Worm (Caenorhabditis elegans): ENCODE measurements around the gene C45B11.6.
A peak's percentile ranks its signal among the peaks of the same experiment; 100 is the strongest.

C45B11.6 gene

ce11 chrV:11009124-11009524, 34.7 kb upstream of the C45B11.6 start:
- TF ChIP-seq sea-2 (GFP tag; IDR thresholded peaks at IDR 0.05) (no peak), nfyb-1 (GFP tag; IDR thresholded peaks at IDR 0.05) (no peak), mxl-1 (tag; optimal IDR thresholded peaks at IDR 0.05) (no peak), F22D6.2 (tag; optimal IDR thresholded peaks at IDR 0.05) (peak; percentile 8), tbp1 (GFP tag; optimal IDR thresholded peaks at IDR 0.05) (peak; percentile 2), let-607 (tag; optimal IDR thresholded peaks at IDR 0.05) (peak in 1 of 2 experiments; percentile 74), atf-7 (tag; optimal IDR thresholded peaks at IDR 0.05) (peak; percentile 69), ztf-3 (GFP tag; optimal IDR thresholded peaks at IDR 0.05) (no peak), somi-1 (GFP tag; optimal IDR thresholded peaks at IDR 0.05) (no peak), ets-4 (GFP tag; optimal IDR thresholded peaks at IDR 0.05) (peak; percentile 73), cebp-1 (GFP tag; IDR thresholded peaks at IDR 0.05) (no peak), cebp-1 (tag; optimal IDR thresholded peaks at IDR 0.05) (peak; percentile 22), unc-62 (GFP tag; optimal IDR thresholded peaks at IDR 0.05) (peak; percentile 35), dox-1 (GFP tag; IDR thresholded peaks at IDR 0.05) (peak; percentile 60), sdz-38 (tag; optimal IDR thresholded peaks at IDR 0.05) (no peak), lin-40 (tag; optimal IDR thresholded peaks at IDR 0.05) (peak; percentile 4), pbrm-1 (GFP tag; IDR thresholded peaks at IDR 0.05) (0 out of 2 replicates have a peak, but pooled peaks have one; percentile 7), Y56A3A.18 (GFP tag; IDR thresholded peaks at IDR 0.05) (no peak), nhr-80 (tag; optimal IDR thresholded peaks at IDR 0.05) (peak; percentile 99), ztf-22 (GFP tag; optimal IDR thresholded peaks at IDR 0.05) (peak; percentile 89), nhr-90 (tag; optimal IDR thresholded peaks at IDR 0.05) (peak; percentile 62), lin-54 (GFP tag; optimal IDR thresholded peaks at IDR 0.05) (no peak), madf-10 (tag; optimal IDR thresholded peaks at IDR 0.05) (peak; percentile 13), F57C9.4 (tag; optimal IDR thresholded peaks at IDR 0.05) (no peak)

- TF ChIP-seq hrde-1 (tag; optimal IDR thresholded peaks at IDR 0.05; ENCODE audit: borderline replicate concordance) = no peak
- no peak for TF ChIP-seq hsf-1 (GFP tag; IDR thresholded peaks at IDR 0.05)
- no peak for TF ChIP-seq let-607 (tag; optimal IDR thresholded peaks at IDR 0.05)
Observed at ce11 chrV:11010768-11011167, 33.1 kb upstream of the C45B11.6 start.

ce11 chrV:11011807-11012206, 32.1 kb upstream of the C45B11.6 start:
- TF ChIP-seq tlf-1 (GFP tag; optimal IDR thresholded peaks at IDR 0.05) (no peak), lin-26 (GFP tag; IDR thresholded peaks at IDR 0.05) (0 out of 2 replicates have a peak, but pooled peaks have one; percentile 30), nhr-80 (tag; optimal IDR thresholded peaks at IDR 0.05) (peak; percentile 13)

ce11 chrV:11012419-11012818, 31.4 kb upstream of the C45B11.6 start, which contains the start of gene C13G3.1:
TSS of gene C13G3.1 (minus strand) at chrV:11012465.
- TF ChIP-seq hmg-1.2 (GFP tag; IDR thresholded peaks at IDR 0.05) (peak; percentile 62), hlh-26 (GFP tag; conservative IDR thresholded peaks at IDR 0.05) (no peak)

ce11 chrV:11013179-11013578, 30.7 kb upstream of the C45B11.6 start:
- no peak for TF ChIP-seq nhr-80 (tag; optimal IDR thresholded peaks at IDR 0.05)
- no peak for TF ChIP-seq Y95B8A.8 (GFP tag; IDR thresholded peaks at IDR 0.05)
- TF ChIP-seq him-1 (tag; optimal IDR thresholded peaks at IDR 0.05) = no peak
- no peak for TF ChIP-seq F33H1.4 (GFP tag; IDR thresholded peaks at IDR 0.05)
- TF ChIP-seq egl-18 (GFP tag; IDR thresholded peaks at IDR 0.05) = no peak
- no peak for TF ChIP-seq akir-1 (GFP tag; optimal IDR thresholded peaks at IDR 0.05)
- TF ChIP-seq F49E8.2 (tag; optimal IDR thresholded peaks at IDR 0.05; ENCODE audit: insufficient read depth) = no peak
